Fruit fly (Drosophila melanogaster) whole organism, adult: ENCODE data around the gene CG4880.

ENCODE experiments used
- CG11617 ChIP-seq: fragments of 200-800 bp; sonication (Bioruptor generic); optimal IDR thresholded peaks from 2 replicates; lab custom pipeline; 2017; ENCODE audit warnings: mild to moderate bottlenecking, missing biosample characterization, missing genetic modification reagents, missing genetic modification characterization
- CG14711 ChIP-seq: fragments of 200-800 bp; sonication (Bioruptor generic); optimal IDR thresholded peaks from 2 replicates; lab custom pipeline; 2018; ENCODE audit warnings: missing biosample characterization, mild to moderate bottlenecking, missing genetic modification characterization, moderate library complexity
- CG5204 ChIP-seq: fragments of 200-800 bp; sonication (Bioruptor generic); optimal IDR thresholded peaks from 2 replicates; lab custom pipeline; 2016; ENCODE audit warnings: missing biosample characterization, missing genetic modification characterization
- CG7101 ChIP-seq: fragments of 200-800 bp; sonication (Bioruptor generic); optimal IDR thresholded peaks from 2 replicates; lab custom pipeline; 2018; ENCODE audit warnings: missing biosample characterization, mild to moderate bottlenecking, missing genetic modification characterization, moderate library complexity
- Crg-1 ChIP-seq: fragments of 200-800 bp; sonication (Bioruptor generic); optimal IDR thresholded peaks from 2 replicates; lab custom pipeline; 2016; ENCODE audit warnings: missing biosample characterization, missing genetic modification characterization
- bab1 ChIP-seq: fragments of 200-800 bp; sonication (Bioruptor generic); optimal IDR thresholded peaks from 3 replicates; lab custom pipeline; 2019; ENCODE audit warnings: missing biosample characterization, mild to moderate bottlenecking, missing genetic modification characterization, moderate library complexity
- kay ChIP-seq: fragments of 200-800 bp; sonication (Bioruptor generic); peaks from one replicate; lab custom pipeline; 2016; ENCODE audit warnings: missing biosample characterization, missing genetic modification characterization, borderline replicate concordance
- ovo ChIP-seq: fragments of 200-800 bp; sonication (Bioruptor generic); optimal IDR thresholded peaks from 2 replicates; lab custom pipeline; 2016; ENCODE audit warnings: missing biosample characterization, missing genetic modification characterization

The CG4880 gene

dm6 chrX:16931994-16932819 lies 45.6 kb downstream of the CG4880 start:
- TF ChIP-seq CG5204 (GFP tag; lab: Kevin White, UChicago) (no peak), kay (GFP tag; lab: Kevin White, UChicago) (peak; percentile 27)

dm6 chrX:16932820-16933386 lies 46.3 kb downstream of the CG4880 start:
- TF ChIP-seq CG7101 (tag; lab: Kevin White, UChicago), result no peak
- no peak for TF ChIP-seq CG5204 (GFP tag; lab: Kevin White, UChicago)
- no peak for TF ChIP-seq bab1
- TF ChIP-seq ovo, result no peak

DNA sequence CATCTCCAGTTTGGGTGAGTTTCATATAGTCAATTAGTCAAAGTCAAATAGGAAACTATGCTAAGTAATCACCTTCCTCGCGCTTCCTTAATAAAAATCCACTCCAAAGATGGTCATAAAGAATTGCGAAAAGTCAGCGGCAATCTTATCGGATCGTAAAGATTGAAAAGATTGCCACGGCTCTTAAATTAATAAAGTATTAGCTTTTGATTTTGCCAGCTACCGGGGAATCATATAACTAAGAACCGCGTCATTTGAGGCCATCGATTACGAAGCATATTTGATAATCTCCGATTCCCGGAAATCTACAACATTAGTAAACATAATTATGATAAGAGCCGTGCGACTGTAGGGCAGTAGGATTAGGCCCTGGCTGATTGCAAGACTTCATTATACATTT lies 47.8 kb downstream of the CG4880 start:
- TF ChIP-seq CG14711 (tag; lab: Kevin White, UChicago) (no peak), CG11617 (GFP tag; lab: Kevin White, UChicago) (no peak), Crg-1 (GFP tag; lab: Kevin White, UChicago) (no peak)

- TF ChIP-seq kay (GFP tag; lab: Kevin White, UChicago) (no peak), bab1 (no peak)
These were observed 50.1 kb downstream of the CG4880 start for dm6 chrX:16936689-16937088.
